Fruit fly (Drosophila melanogaster): ENCODE measurements around the gene HisCl1.

- TF ChIP-seq Gug (GFP tag; IDR thresholded peaks at IDR 0.05): 0 out of 2 replicates have a peak, but pooled peaks have one; percentile 10
- TF ChIP-seq Hr39 (GFP tag; optimal IDR thresholded peaks at IDR 0.05): no peak
- no peak for TF ChIP-seq Blimp-1 (GFP tag; optimal IDR thresholded peaks at IDR 0.05)
- no peak for TF ChIP-seq Sox102F (GFP tag; optimal IDR thresholded peaks at IDR 0.05)
- TF ChIP-seq cyc (GFP tag; optimal IDR thresholded peaks at IDR 0.05): no peak
- TF ChIP-seq dac (GFP tag; optimal IDR thresholded peaks at IDR 0.05): no peak
- no peak for TF ChIP-seq Eip93F (GFP tag; optimal IDR thresholded peaks at IDR 0.05)
- TF ChIP-seq CG10669 (GFP tag; optimal IDR thresholded peaks at IDR 0.05): no peak
- TF ChIP-seq salr (GFP tag; optimal IDR thresholded peaks at IDR 0.05): peak in 1 of 2 experiments; percentile 11
- peak; percentile 16; the same call in 1 of the 3 replicates for TF ChIP-seq CG8119 (GFP tag; IDR thresholded peaks at IDR 0.05)
- no peak for TF ChIP-seq spab (GFP tag; optimal IDR thresholded peaks at IDR 0.05)
- TF ChIP-seq esn (GFP tag; optimal IDR thresholded peaks at IDR 0.05): no peak
Observed at dm6 chr3R:11830757-11831586, 44.0 kb downstream of the HisCl1 start.

Measured in whole organism, prepupa.